Worm (Caenorhabditis elegans): ENCODE results near the gene Y116F11B.7.

The Y116F11B.7 gene

DNA sequence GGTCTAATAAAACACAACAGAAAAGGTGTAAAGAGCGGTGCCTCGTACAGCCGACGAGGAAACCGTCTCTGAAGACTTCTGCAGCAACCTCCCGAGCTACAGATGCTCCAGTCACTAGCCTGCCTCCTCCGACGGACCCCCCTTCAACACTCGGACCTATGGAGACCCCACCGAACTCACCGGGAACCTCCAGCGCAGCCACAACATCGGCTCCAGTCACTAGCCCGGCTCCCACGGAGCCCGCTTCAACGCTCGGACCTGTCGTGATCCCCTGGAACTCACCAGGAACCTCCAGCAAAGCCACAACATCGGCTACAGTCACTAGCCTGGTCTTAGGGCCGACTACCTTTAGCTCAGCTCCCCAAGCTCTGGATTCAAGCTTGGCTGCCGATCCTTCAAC lies 12.1 kb downstream of the Y116F11B.7 start:
- TF ChIP-seq daf-12 (tag; optimal IDR thresholded peaks at IDR 0.05) (no peak), nhr-42 (GFP tag; IDR thresholded peaks at IDR 0.05) (0 out of 2 replicates have a peak, but pooled peaks have one; percentile 4), set-16 (GFP tag; IDR thresholded peaks at IDR 0.05) (peak; percentile 94)

DNA sequence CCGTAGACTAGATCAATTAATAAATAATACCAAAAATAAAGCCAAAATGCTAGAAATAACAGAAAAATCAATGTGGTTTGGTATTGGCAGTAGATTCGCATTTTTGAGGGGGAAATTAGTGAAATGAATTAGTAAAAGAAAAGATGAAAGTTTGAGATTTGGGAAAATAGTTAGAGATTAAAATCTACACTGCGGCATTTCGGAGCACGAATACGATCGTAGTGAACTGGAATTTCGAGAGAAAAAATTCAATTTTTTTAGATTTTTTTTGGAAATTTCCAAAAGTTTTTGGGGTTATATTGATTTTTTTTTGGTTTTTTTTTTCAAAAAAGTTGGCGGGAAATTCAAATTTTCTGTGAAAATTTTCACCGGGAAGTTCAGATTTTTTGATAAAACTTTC lies 19.8 kb downstream of the Y116F11B.7 start, which contains the start of gene Y116F11B.9:
Gene Y116F11B.9, minus strand, starts transcription at position 101 of the 400 bp plus-strand sequence.
- TF ChIP-seq zfp-2 (tag; optimal IDR thresholded peaks at IDR 0.05) = no peak
- TF ChIP-seq daf-8 (GFP tag; IDR thresholded peaks at IDR 0.05) = no peak
- TF ChIP-seq Y5F2A.4 (GFP tag; optimal IDR thresholded peaks at IDR 0.05) = no peak
- no peak for TF ChIP-seq lir-3 (tag; optimal IDR thresholded peaks at IDR 0.05)
- no peak for TF ChIP-seq daf-16 (GFP tag; optimal IDR thresholded peaks at IDR 0.05)
- no peak for TF ChIP-seq daf-16 (tag; optimal IDR thresholded peaks at IDR 0.05)
- TF ChIP-seq nhr-237 (tag; optimal IDR thresholded peaks at IDR 0.05) = no peak
- TF ChIP-seq mdl-1 (tag; optimal IDR thresholded peaks at IDR 0.05) = no peak
- TF ChIP-seq nhr-25 (tag; optimal IDR thresholded peaks at IDR 0.05; ENCODE audit: borderline replicate concordance, insufficient read depth) = no peak
- no peak for TF ChIP-seq nhr-41 (GFP tag; IDR thresholded peaks at IDR 0.05)
- no peak for TF ChIP-seq zip-2 (tag; optimal IDR thresholded peaks at IDR 0.05)
- no peak for TF ChIP-seq F44E2.7 (GFP tag; IDR thresholded peaks at IDR 0.05)
- no peak for TF ChIP-seq lin-29 (GFP tag; IDR thresholded peaks at IDR 0.05)
- no peak for TF ChIP-seq nhr-10 (tag; optimal IDR thresholded peaks at IDR 0.05)
- no peak for TF ChIP-seq fkh-10 (GFP tag; optimal IDR thresholded peaks at IDR 0.05)
- TF ChIP-seq Y75B8A.6 (GFP tag; IDR thresholded peaks at IDR 0.05) = no peak

DNA sequence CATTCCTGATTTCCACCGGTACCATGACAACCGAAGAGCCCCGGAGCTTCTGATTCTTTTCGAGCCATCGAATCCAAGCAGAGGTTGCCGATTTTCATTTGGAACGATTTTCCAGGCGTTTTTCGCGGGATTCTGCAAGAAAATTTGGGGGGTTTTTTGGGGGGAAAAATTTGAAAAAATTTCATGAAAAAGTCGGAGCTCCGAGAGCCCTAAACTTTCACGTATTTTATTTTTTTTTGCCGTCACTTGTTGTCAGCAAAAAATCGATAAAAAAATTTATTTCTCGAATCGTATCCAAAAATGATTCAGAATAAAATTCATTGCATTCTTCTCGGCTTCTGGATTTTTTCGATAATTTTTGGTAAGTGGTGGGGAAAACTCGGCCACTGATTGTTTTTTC lies 34.8 kb downstream of the Y116F11B.7 start, which contains the start of gene Y116F11B.13:
Gene Y116F11B.13, plus strand, starts transcription at position 301 of the 400 bp plus-strand sequence.
- no peak for TF ChIP-seq unc-130 (GFP tag; optimal IDR thresholded peaks at IDR 0.05)
- no peak for TF ChIP-seq F44E2.7 (GFP tag; IDR thresholded peaks at IDR 0.05)
- no peak for TF ChIP-seq F49E8.2 (tag; optimal IDR thresholded peaks at IDR 0.05; ENCODE audit: borderline replicate concordance)
- TF ChIP-seq daf-8 (GFP tag; IDR thresholded peaks at IDR 0.05) = no peak
- TF ChIP-seq lin-39 (tag; optimal IDR thresholded peaks at IDR 0.05) = no peak
- TF ChIP-seq madf-5 (GFP tag; IDR thresholded peaks at IDR 0.05) = no peak
- TF ChIP-seq hmg-1.1 (GFP tag; IDR thresholded peaks at IDR 0.05) = no peak

DNA sequence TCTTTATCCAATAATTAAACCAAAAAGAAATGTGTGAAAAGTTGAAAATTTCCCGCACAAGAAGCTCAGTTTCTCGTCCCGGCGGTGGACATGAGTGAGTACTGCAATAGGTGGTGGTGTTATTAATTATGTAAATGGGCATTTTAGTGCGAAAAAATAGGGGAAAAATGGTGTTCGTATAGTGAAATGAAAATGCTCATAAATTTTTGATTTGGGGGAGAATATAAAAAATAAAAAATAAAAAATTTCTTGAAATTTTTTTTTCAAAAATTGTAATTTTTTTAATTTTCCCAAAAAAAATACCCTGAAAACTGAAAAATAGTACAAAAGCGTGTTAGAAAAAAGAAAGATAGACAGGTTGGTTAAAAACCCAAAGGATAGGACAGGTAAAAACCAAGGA lies 47.1 kb downstream of the Y116F11B.7 start, which contains the start of gene gly-4:
Gene gly-4, minus strand, starts transcription at position 101 of the 400 bp plus-strand sequence.
- TF ChIP-seq zip-2 (tag; optimal IDR thresholded peaks at IDR 0.05) (no peak), nhr-10 (tag; optimal IDR thresholded peaks at IDR 0.05) (no peak), unc-130 (GFP tag; optimal IDR thresholded peaks at IDR 0.05) (no peak), F26F4.8 (GFP tag; conservative IDR thresholded peaks at IDR 0.05) (no peak), nhr-76 (tag; optimal IDR thresholded peaks at IDR 0.05) (no peak), F10B5.3 (tag; optimal IDR thresholded peaks at IDR 0.05) (no peak), nhr-111 (GFP tag; optimal IDR thresholded peaks at IDR 0.05) (no peak), dmd-6 (GFP tag; IDR thresholded peaks at IDR 0.05) (no peak), zag-1 (tag; optimal IDR thresholded peaks at IDR 0.05) (no peak), daf-12 (tag; optimal IDR thresholded peaks at IDR 0.05) (no peak), dmd-9 (GFP tag; IDR thresholded peaks at IDR 0.05) (no peak), pha-4 (GFP tag; IDR thresholded peaks at IDR 0.05) (no peak), pha-4 (tag; optimal IDR thresholded peaks at IDR 0.05) (no peak), hif-1 (tag; optimal IDR thresholded peaks at IDR 0.05) (no peak)

DNA sequence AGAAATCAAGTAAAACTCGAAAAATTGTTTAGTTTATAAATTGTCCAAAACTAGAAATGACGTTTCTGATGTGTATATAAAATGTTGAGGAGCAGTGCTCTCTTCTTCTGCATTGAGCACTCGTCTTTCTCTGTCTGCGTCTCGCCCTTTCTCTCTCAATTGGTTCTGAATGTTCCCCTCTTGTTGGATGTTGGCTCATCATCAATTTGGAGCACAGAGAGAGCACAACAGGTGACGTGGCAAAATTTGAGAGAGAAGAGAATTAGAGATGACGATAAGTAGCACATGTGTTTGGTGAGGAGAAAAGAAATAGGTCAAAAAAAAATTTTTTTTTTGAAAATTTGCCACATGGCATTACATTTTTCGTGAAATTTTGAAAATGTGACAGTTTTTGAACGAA lies 49.4 kb downstream of the Y116F11B.7 start:
- TF ChIP-seq lir-3 (tag; optimal IDR thresholded peaks at IDR 0.05) (no peak), F26F4.8 (GFP tag; conservative IDR thresholded peaks at IDR 0.05) (no peak), lin-1 (GFP tag; IDR thresholded peaks at IDR 0.05) (no peak), daf-8 (GFP tag; IDR thresholded peaks at IDR 0.05) (no peak), egl-27 (tag; optimal IDR thresholded peaks at IDR 0.05) (no peak), F44E2.7 (GFP tag; IDR thresholded peaks at IDR 0.05) (no peak), Y5F2A.4 (GFP tag; optimal IDR thresholded peaks at IDR 0.05) (no peak), lin-38 (GFP tag; IDR thresholded peaks at IDR 0.05) (no peak), fkh-10 (GFP tag; optimal IDR thresholded peaks at IDR 0.05) (no peak), dpl-1 (GFP tag; optimal IDR thresholded peaks at IDR 0.05) (no peak), Y48G9A.11 (GFP tag; IDR thresholded peaks at IDR 0.05) (no peak), ceh-62 (tag; optimal IDR thresholded peaks at IDR 0.05) (no peak), snpc-1.2 (GFP tag; IDR thresholded peaks at IDR 0.05) (no peak), unc-62 (GFP tag; optimal IDR thresholded peaks at IDR 0.05 in 1 of 2) (peak in 1 of 2 experiments; percentile 52), unc-62 (tag; optimal IDR thresholded peaks at IDR 0.05) (no peak), rbr-2 (tag; optimal IDR thresholded peaks at IDR 0.05) (peak; percentile 17), hif-1 (tag; optimal IDR thresholded peaks at IDR 0.05) (peak in 1 of 2 experiments; percentile 7), ctbp-1 (GFP tag; IDR thresholded peaks at IDR 0.05) (0 out of 2 replicates have a peak, but pooled peaks have one; percentile 40)

Measured in whole organism, L4 larva.